Worm (Caenorhabditis elegans): ENCODE data around the gene ZK1290.13.

The ZK1290.13 gene

ce11 chrII:7558864-7559263 lies 24.1 kb downstream of the ZK1290.13 start:
- TF ChIP-seq W03F9.2 (tag; optimal IDR thresholded peaks at IDR 0.05) (no peak), dao-5 (tag; optimal IDR thresholded peaks at IDR 0.05) (no peak), him-1 (tag; optimal IDR thresholded peaks at IDR 0.05) (no peak)

ce11 chrII:7560844-7561243 lies 26.0 kb downstream of the ZK1290.13 start:
- no peak for TF ChIP-seq dao-5 (tag; optimal IDR thresholded peaks at IDR 0.05)
- TF ChIP-seq him-1 (tag; optimal IDR thresholded peaks at IDR 0.05), result no peak
- TF ChIP-seq W03F9.2 (tag; optimal IDR thresholded peaks at IDR 0.05), result no peak

DNA sequence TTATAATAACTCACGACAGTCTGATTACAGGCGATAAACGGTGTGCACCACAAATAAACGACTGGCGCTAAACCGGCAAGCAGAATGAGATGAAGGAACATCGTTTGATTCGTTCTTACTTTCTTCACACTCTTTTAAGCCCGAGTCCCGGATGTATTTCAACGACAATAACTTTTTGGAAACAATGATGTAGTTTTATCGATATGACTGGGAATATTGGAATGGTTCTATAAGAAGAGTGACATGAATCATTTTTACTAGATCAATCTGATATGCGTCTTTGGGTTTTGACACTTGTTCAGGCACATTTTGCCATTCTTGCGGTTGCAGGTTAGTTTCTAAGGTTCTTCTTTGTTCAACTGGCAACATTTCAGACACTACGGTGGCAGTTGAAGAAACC lies 26.7 kb downstream of the ZK1290.13 start, which contains the start of the genes ZK1290.11 and ZK1290.1:
Gene ZK1290.11 (minus strand): TSS at position 101 of the 400 bp plus-strand sequence.
Gene ZK1290.1 (plus strand): TSS at position 271 of the 400 bp plus-strand sequence.
- TF ChIP-seq W03F9.2 (tag; optimal IDR thresholded peaks at IDR 0.05), result no peak
- TF ChIP-seq dao-5 (tag; optimal IDR thresholded peaks at IDR 0.05), result no peak
- no peak for TF ChIP-seq him-1 (tag; optimal IDR thresholded peaks at IDR 0.05)

DNA sequence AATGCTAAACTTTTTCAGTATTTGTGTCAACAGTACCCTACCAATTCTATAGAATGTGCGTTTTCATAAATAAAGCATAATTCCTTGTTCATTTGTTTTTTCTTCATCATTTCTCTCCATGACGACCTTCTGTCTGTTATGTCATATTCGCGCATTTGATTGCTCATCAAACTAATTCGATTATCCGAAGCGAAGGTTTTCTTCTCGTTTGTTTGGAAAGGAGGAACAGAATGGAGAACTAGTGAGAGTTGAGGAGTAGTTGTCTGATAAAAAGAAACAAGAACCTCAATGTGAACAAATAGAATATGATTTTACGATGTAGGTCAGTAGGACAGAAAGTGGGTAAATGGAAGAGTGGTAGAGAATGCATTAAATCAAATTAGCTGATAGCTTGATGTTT lies 27.8 kb downstream of the ZK1290.13 start:
- TF ChIP-seq W03F9.2 (tag; optimal IDR thresholded peaks at IDR 0.05) (no peak), him-1 (tag; optimal IDR thresholded peaks at IDR 0.05) (no peak), dao-5 (tag; optimal IDR thresholded peaks at IDR 0.05) (no peak)

ce11 chrII:7570305-7570704 lies 35.5 kb downstream of the ZK1290.13 start, which contains the start of gene F35D2.3:
TSS of gene F35D2.3 (plus strand) at chrII:7570605.
- no peak for TF ChIP-seq dao-5 (tag; optimal IDR thresholded peaks at IDR 0.05)
- no peak for TF ChIP-seq him-1 (tag; optimal IDR thresholded peaks at IDR 0.05)
- no peak for TF ChIP-seq W03F9.2 (tag; optimal IDR thresholded peaks at IDR 0.05)

ce11 chrII:7570820-7571219 lies 36.0 kb downstream of the ZK1290.13 start:
- TF ChIP-seq dao-5 (tag; optimal IDR thresholded peaks at IDR 0.05), result no peak
- TF ChIP-seq him-1 (tag; optimal IDR thresholded peaks at IDR 0.05), result no peak
- TF ChIP-seq W03F9.2 (tag; optimal IDR thresholded peaks at IDR 0.05), result no peak

- no peak for TF ChIP-seq W03F9.2 (tag; optimal IDR thresholded peaks at IDR 0.05)
- TF ChIP-seq dao-5 (tag; optimal IDR thresholded peaks at IDR 0.05), result no peak
- TF ChIP-seq him-1 (tag; optimal IDR thresholded peaks at IDR 0.05), result no peak
Observed at ce11 chrII:7574143-7574542, 39.3 kb downstream of the ZK1290.13 start, which contains the start of gene F35D2.2. TSS of gene F35D2.2 (plus strand) at chrII:7574443.

DNA sequence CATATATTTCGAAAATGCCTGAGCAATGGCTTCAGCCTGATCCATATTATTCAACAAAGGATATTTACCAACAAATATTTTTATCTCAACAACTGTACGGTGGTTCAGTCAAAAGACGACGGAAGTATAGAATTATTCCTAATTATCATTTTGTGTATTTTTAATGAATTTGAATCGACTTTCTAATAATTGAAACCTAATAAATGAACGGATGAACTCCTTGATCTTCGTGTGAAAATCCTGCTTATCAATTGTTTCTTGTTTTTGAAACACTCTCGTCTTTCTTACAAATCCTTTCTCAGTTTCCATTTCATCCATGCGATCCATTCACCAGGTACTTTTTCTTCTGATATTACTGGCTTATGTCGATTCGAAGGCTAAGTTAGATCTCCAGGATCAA lies 40.8 kb downstream of the ZK1290.13 start, which contains the start of gene F35D2.1:
Gene F35D2.1 (plus strand): TSS at position 301 of the 400 bp plus-strand sequence.
- TF ChIP-seq dao-5 (tag; optimal IDR thresholded peaks at IDR 0.05), result no peak
- no peak for TF ChIP-seq him-1 (tag; optimal IDR thresholded peaks at IDR 0.05)
- no peak for TF ChIP-seq W03F9.2 (tag; optimal IDR thresholded peaks at IDR 0.05)

ce11 chrII:7577412-7577811 lies 42.6 kb downstream of the ZK1290.13 start, which contains the start of gene F35D2.6:
TSS of gene F35D2.6 (plus strand) at chrII:7577712.
- TF ChIP-seq W03F9.2 (tag; optimal IDR thresholded peaks at IDR 0.05) (no peak), him-1 (tag; optimal IDR thresholded peaks at IDR 0.05) (no peak), dao-5 (tag; optimal IDR thresholded peaks at IDR 0.05) (no peak)

- TF ChIP-seq dao-5 (tag; optimal IDR thresholded peaks at IDR 0.05) (no peak), W03F9.2 (tag; optimal IDR thresholded peaks at IDR 0.05) (no peak), him-1 (tag; optimal IDR thresholded peaks at IDR 0.05) (no peak)
Observed at ce11 chrII:7583555-7583954, 48.7 kb downstream of the ZK1290.13 start, which contains the start of gene mks-3. TSS of gene mks-3 (minus strand) at chrII:7583655.
